Fruit fly (Drosophila melanogaster) whole organism, embryonic: ENCODE data around the gene CG32192.

Source experiments
- CG1024 ChIP-seq: fragments of 200-800 bp; sonication (Bioruptor generic); IDR thresholded peaks from 2 replicates; pipeline ENCODE4 v1.3.6; 2022; ENCODE audit warnings: missing biosample characterization, missing genetic modification characterization
- CG10431 ChIP-seq: fragments of 200-800 bp; sonication (Bioruptor generic); optimal IDR thresholded peaks from 3 replicates; lab custom pipeline; 2018; ENCODE audit warnings: missing biosample characterization, mild to moderate bottlenecking, missing genetic modification characterization
- CG10543 ChIP-seq: fragments of 200-800 bp; sonication (Bioruptor generic); optimal IDR thresholded peaks from 3 replicates; lab custom pipeline; 2017; ENCODE audit warnings: missing biosample characterization, mild to moderate bottlenecking, missing genetic modification characterization, moderate library complexity
- CG11560 ChIP-seq: fragments of 200-800 bp; sonication (Bioruptor generic); IDR thresholded peaks from 3 replicates; pipeline ENCODE4 v1.3.6; 2022; ENCODE audit warnings: missing biosample characterization, missing genetic modification characterization
- CG13775 ChIP-seq: fragments of 200-800 bp; sonication (Bioruptor generic); optimal IDR thresholded peaks from 3 replicates; lab custom pipeline; 2017; ENCODE audit warnings: missing biosample characterization, mild to moderate bottlenecking, missing genetic modification characterization
- CG15514 ChIP-seq: fragments of 200-800 bp; sonication (Bioruptor generic); optimal IDR thresholded peaks from 3 replicates; lab custom pipeline; 2017; ENCODE audit warnings: missing biosample characterization, missing genetic modification characterization, mild to moderate bottlenecking, moderate library complexity, missing genetic modification reagents
- CG16813 ChIP-seq: fragments of 200-800 bp; sonication (Bioruptor generic); IDR thresholded peaks from 3 replicates; pipeline ENCODE4 v1.3.6; 2022; ENCODE audit warnings: missing biosample characterization, missing genetic modification characterization; ENCODE audit not compliant: partially characterized antibody
- CG17802 ChIP-seq: fragments of 200-800 bp; sonication (Bioruptor generic); optimal IDR thresholded peaks from 2 replicates; lab custom pipeline; 2018; ENCODE audit warnings: missing biosample characterization, mild to moderate bottlenecking, missing genetic modification characterization, moderate library complexity
- CG17829 ChIP-seq: fragments of 200-800 bp; optimal IDR thresholded peaks from 2 replicates; lab custom pipeline; 2019; ENCODE audit warnings: missing biosample characterization, mild to moderate bottlenecking, missing genetic modification characterization, moderate library complexity
- CG17912 ChIP-seq: fragments of 200-800 bp; sonication (Bioruptor generic); optimal IDR thresholded peaks from 2 replicates; lab custom pipeline; 2018; ENCODE audit warnings: missing biosample characterization, mild to moderate bottlenecking, missing genetic modification characterization
- CG18599 ChIP-seq: fragments of 200-800 bp; sonication (Bioruptor generic); optimal IDR thresholded peaks from 3 replicates; lab custom pipeline; 2017; ENCODE audit warnings: missing biosample characterization, missing genetic modification characterization, mild to moderate bottlenecking, moderate library complexity, missing genetic modification reagents
- CG2120 ChIP-seq: fragments of 200-800 bp; sonication (Bioruptor generic); optimal IDR thresholded peaks from 3 replicates; lab custom pipeline; 2016; ENCODE audit warnings: missing biosample characterization, missing genetic modification characterization
- CG31441 ChIP-seq: fragments of 200-800 bp; sonication (Bioruptor generic); IDR thresholded peaks from 2 replicates; pipeline ENCODE4 v1.3.6; 2022; ENCODE audit warnings: missing biosample characterization, missing genetic modification characterization
- CG3407 ChIP-seq: fragments of 200-800 bp; sonication (Bioruptor generic); optimal IDR thresholded peaks from 2 replicates; lab custom pipeline; 2018; ENCODE audit warnings: missing biosample characterization, mild to moderate bottlenecking, missing genetic modification characterization
- CG4360 ChIP-seq: fragments of 200-800 bp; sonication (Bioruptor generic); IDR thresholded peaks from 2 replicates; pipeline ENCODE4 v1.3.6; 2022; ENCODE audit warnings: missing biosample characterization, missing genetic modification characterization
- CG4404 ChIP-seq: fragments of 200-800 bp; sonication (Bioruptor generic); IDR thresholded peaks from 2 replicates; pipeline ENCODE4 v1.3.6; 2022; ENCODE audit warnings: missing biosample characterization, missing genetic modification characterization
- CG6175 ChIP-seq: fragments of 200-800 bp; sonication (Bioruptor generic); IDR thresholded peaks from 3 replicates; pipeline ENCODE4 v1.3.6; 2022; ENCODE audit warnings: missing biosample characterization, missing genetic modification characterization
- CG6272 ChIP-seq: fragments of 200-800 bp; sonication (Bioruptor generic); IDR thresholded peaks from 2 replicates; pipeline ENCODE4 v1.3.6; 2022; ENCODE audit warnings: missing biosample characterization, missing genetic modification characterization
- CG6683 ChIP-seq: fragments of 200-800 bp; sonication (Bioruptor generic); optimal IDR thresholded peaks from 2 replicates; lab custom pipeline; 2017; ENCODE audit warnings: missing biosample characterization, mild to moderate bottlenecking, missing genetic modification characterization, missing genetic modification reagents
- CG6813 ChIP-seq: fragments of 200-800 bp; sonication (Bioruptor generic); optimal IDR thresholded peaks from 2 replicates; lab custom pipeline; 2017; ENCODE audit warnings: missing biosample characterization, missing genetic modification characterization, mild to moderate bottlenecking, moderate library complexity, missing genetic modification reagents
- CG9727 ChIP-seq: fragments of 200-800 bp; sonication (Bioruptor generic); optimal IDR thresholded peaks from 3 replicates; lab custom pipeline; 2017; ENCODE audit warnings: missing biosample characterization, mild to moderate bottlenecking, missing genetic modification characterization
- D ChIP-seq, 2 experiments: fragments of 200-800 bp in 1 of 2; fragments of >200 bp in 1 of 2; sonication (Bioruptor generic) in 1 of 2; optimal IDR thresholded peaks; 2 replicates in 1 of 2; 3 replicates in 1 of 2; lab custom pipeline; 2017; ENCODE audit warnings: mild to moderate bottlenecking in 1 of 2, missing biosample characterization in 1 of 2, missing genetic modification characterization in 1 of 2, missing genetic modification reagents in 1 of 2
- Dll ChIP-seq: fragments of 200-800 bp; sonication (Bioruptor generic); IDR thresholded peaks from 4 replicates; pipeline ENCODE4 v1.3.6; 2022; ENCODE audit warnings: missing biosample characterization, missing genetic modification characterization; ENCODE audit not compliant: partially characterized antibody
- H2.0 ChIP-seq: fragments of 200-800 bp; sonication (Bioruptor generic); IDR thresholded peaks from 2 replicates; pipeline ENCODE4 v1.3.6; 2022; ENCODE audit warnings: missing biosample characterization, missing genetic modification characterization
- Hand ChIP-seq: fragments of 200-800 bp; sonication (Bioruptor generic); optimal IDR thresholded peaks from 2 replicates; lab custom pipeline; 2017; ENCODE audit warnings: mild to moderate bottlenecking, missing biosample characterization, missing genetic modification reagents, missing genetic modification characterization
- MESR4 ChIP-seq: fragments of 200-800 bp; sonication (Bioruptor generic); optimal IDR thresholded peaks from 2 replicates; lab custom pipeline; 2018; ENCODE audit warnings: missing biosample characterization, mild to moderate bottlenecking, missing genetic modification characterization, moderate library complexity
- Pdp1 ChIP-seq, 2 experiments: fragments of 200-800 bp; sonication (Bioruptor generic); optimal IDR thresholded peaks; 3 replicates each; lab custom pipeline; 2016; ENCODE audit warnings: missing biosample characterization in 2 of 2, missing genetic modification characterization in 2 of 2, mild to moderate bottlenecking in 1 of 2, moderate library complexity in 1 of 2
- Sox102F ChIP-seq: fragments of 200-800 bp; sonication (Bioruptor generic); optimal IDR thresholded peaks from 2 replicates; lab custom pipeline; 2018; ENCODE audit warnings: missing biosample characterization, mild to moderate bottlenecking, missing genetic modification characterization, moderate library complexity
- Sry-δ ChIP-seq: fragments of 200-800 bp; sonication (Bioruptor generic); optimal IDR thresholded peaks from 2 replicates; lab custom pipeline; 2016; ENCODE audit warnings: missing biosample characterization, missing genetic modification characterization
- YL-1 ChIP-seq: fragments of 200-800 bp; sonication (Bioruptor generic); optimal IDR thresholded peaks from 3 replicates; lab custom pipeline; 2017; ENCODE audit warnings: missing biosample characterization, mild to moderate bottlenecking, missing genetic modification characterization
- amos ChIP-seq: fragments of 200-800 bp; sonication (Bioruptor generic); IDR thresholded peaks from 2 replicates; pipeline ENCODE4 v1.3.6; 2022; ENCODE audit warnings: missing biosample characterization, missing genetic modification characterization; ENCODE audit not compliant: partially characterized antibody
- br ChIP-seq: fragments of >200 bp; optimal IDR thresholded peaks from 2 replicates; lab custom pipeline; 2017
- btn ChIP-seq: fragments of 200-800 bp; sonication (Bioruptor generic); optimal IDR thresholded peaks from 2 replicates; lab custom pipeline; 2016; ENCODE audit warnings: missing biosample characterization, missing genetic modification characterization
- ci ChIP-seq: fragments of 200-800 bp; sonication (Bioruptor generic); IDR thresholded peaks from 3 replicates; pipeline ENCODE4 v1.3.6; 2022; ENCODE audit warnings: missing biosample characterization, missing genetic modification characterization
- croc ChIP-seq: fragments of 200-800 bp; sonication (Bioruptor generic); conservative IDR thresholded peaks from 3 replicates; pipeline ENCODE4 v1.3.6; 2022; ENCODE audit warnings: missing biosample characterization, missing genetic modification characterization
- da ChIP-seq: fragments of 200-800 bp; sonication (Bioruptor generic); optimal IDR thresholded peaks from 2 replicates; lab custom pipeline; 2016; ENCODE audit warnings: missing biosample characterization, missing genetic modification characterization
- dan ChIP-seq: fragments of 200-800 bp; sonication (Bioruptor generic); IDR thresholded peaks from 2 replicates; pipeline ENCODE4 v1.3.6; 2022; ENCODE audit warnings: missing biosample characterization, missing genetic modification characterization
- disco-r ChIP-seq: fragments of 200-800 bp; sonication (Bioruptor generic); optimal IDR thresholded peaks from 2 replicates; lab custom pipeline; 2016; ENCODE audit warnings: missing biosample characterization, missing genetic modification characterization
- esg ChIP-seq: fragments of 200-800 bp; sonication (Bioruptor generic); conservative IDR thresholded peaks from 2 replicates; pipeline ENCODE4 v1.3.6; 2022; ENCODE audit warnings: missing biosample characterization, missing genetic modification characterization
- gfzf ChIP-seq: fragments of 200-800 bp; sonication (Bioruptor generic); optimal IDR thresholded peaks from 2 replicates; lab custom pipeline; 2016; ENCODE audit warnings: missing biosample characterization, mild to moderate bottlenecking, missing genetic modification characterization, moderate library complexity
- jing ChIP-seq: fragments of 200-800 bp; sonication (Bioruptor generic); optimal IDR thresholded peaks from 2 replicates; lab custom pipeline; 2018; ENCODE audit warnings: missing biosample characterization, mild to moderate bottlenecking, missing genetic modification characterization
- ken ChIP-seq: fragments of 200-800 bp; sonication (Bioruptor generic); IDR thresholded peaks from 3 replicates; pipeline ENCODE4 v1.3.6; 2022; ENCODE audit warnings: missing biosample characterization, missing genetic modification characterization
- sim ChIP-seq: fragments of 200-800 bp; sonication (Bioruptor generic); IDR thresholded peaks from 2 replicates; pipeline ENCODE4 v1.3.6; 2022; ENCODE audit warnings: missing biosample characterization, missing genetic modification characterization
- tap ChIP-seq: fragments of 200-800 bp; optimal IDR thresholded peaks from 3 replicates; lab custom pipeline; 2019; ENCODE audit warnings: missing biosample characterization, mild to moderate bottlenecking, missing genetic modification characterization, moderate library complexity
- tna ChIP-seq: fragments of 200-800 bp; sonication (Bioruptor generic); IDR thresholded peaks from 2 replicates; pipeline ENCODE4 v1.3.6; 2022; ENCODE audit warnings: missing biosample characterization, missing genetic modification characterization; ENCODE audit not compliant: partially characterized antibody
- wor ChIP-seq: fragments of 200-800 bp; sonication (Bioruptor generic); IDR thresholded peaks from 2 replicates; pipeline ENCODE4 v1.3.6; 2022; ENCODE audit warnings: missing biosample characterization, missing genetic modification characterization
- zfh1 ChIP-seq: fragments of 200-800 bp; sonication (Bioruptor generic); IDR thresholded peaks from 3 replicates; pipeline ENCODE4 v1.3.6; 2022; ENCODE audit warnings: missing biosample characterization, missing genetic modification characterization

The CG32192 gene

dm6 chr3L:18005055-18005874 is 34.9 kb upstream of the CG32192 start:
- no peak for TF ChIP-seq gfzf (GFP tag; lab: Kevin White, UChicago)
- peak; percentile 32; the same call in 1 of the 2 replicates for TF ChIP-seq CG1024 (GFP tag; lab: Robert Waterston, UW)
- TF ChIP-seq Dll = no peak
- 0 out of 2 replicates have a peak, but pooled peaks have one; percentile 37 for TF ChIP-seq sim (GFP tag; lab: Robert Waterston, UW)
- TF ChIP-seq dan (GFP tag; lab: Robert Waterston, UW) = peak; percentile 72
- TF ChIP-seq wor (GFP tag; lab: Robert Waterston, UW) = peak; percentile 40; the same call in 1 of the 2 replicates
- TF ChIP-seq ken (GFP tag; lab: Robert Waterston, UW) = no peak
- peak; percentile 46 for TF ChIP-seq YL-1 (GFP tag; lab: Kevin White, UChicago)
- TF ChIP-seq CG4360 (GFP tag; lab: Robert Waterston, UW) = no peak; the same call in 1 of the 2 replicates
- TF ChIP-seq amos (GFP tag; lab: Robert Waterston, UW) = no peak
- no peak for TF ChIP-seq CG11560 (tag; lab: Robert Waterston, UW)
- peak; percentile 90 for TF ChIP-seq CG13775 (GFP tag; lab: Kevin White, UChicago)
- peak; percentile 41 for TF ChIP-seq CG2120 (GFP tag; lab: Kevin White, UChicago)
- peak; percentile 87 for TF ChIP-seq CG4404
- TF ChIP-seq CG17829 (tag; lab: Kevin White, UChicago) = peak; percentile 95
- TF ChIP-seq tna (GFP tag; lab: Robert Waterston, UW) = 0 out of 2 replicates have a peak, but pooled peaks have one; percentile 27
- peak; percentile 69 for TF ChIP-seq CG18599 (GFP tag; lab: Kevin White, UChicago)
- TF ChIP-seq CG6683 (GFP tag; lab: Kevin White, UChicago) = peak; percentile 38
- no peak for TF ChIP-seq CG17912 (GFP tag; lab: Kevin White, UChicago)
- TF ChIP-seq ci = no peak; the same call in 2 of the 3 replicates
- no peak for TF ChIP-seq CG10543 (GFP tag; lab: Kevin White, UChicago)
- peak; percentile 77 for TF ChIP-seq Sox102F (GFP tag; lab: Kevin White, UChicago)
- peak; percentile 57 for TF ChIP-seq tap (tag; lab: Kevin White, UChicago)
- 0 out of 2 replicates have a peak, but pooled peaks have one; percentile 29 for TF ChIP-seq esg (GFP tag; lab: Robert Waterston, UW)
- peak; percentile 79 to 86 for TF ChIP-seq Pdp1 (GFP tag; optimal IDR thresholded peaks at IDR 0.05; lab: Kevin White, UChicago)
- TF ChIP-seq br = no peak
- TF ChIP-seq CG16813 (GFP tag; lab: Robert Waterston, UW) = no peak
- TF ChIP-seq D (optimal IDR thresholded peaks at IDR 0.05; lab: Kevin White, UChicago) = no peak
- peak; percentile 91 for TF ChIP-seq D (GFP tag; optimal IDR thresholded peaks at IDR 0.05; lab: Kevin White, UChicago)
- TF ChIP-seq MESR4 (GFP tag; lab: Kevin White, UChicago) = no peak
- no peak for TF ChIP-seq Hand (GFP tag; lab: Kevin White, UChicago)
- TF ChIP-seq CG6813 (GFP tag; lab: Kevin White, UChicago) = peak; percentile 62
- no peak for TF ChIP-seq CG10431 (GFP tag; lab: Kevin White, UChicago)
- TF ChIP-seq da (GFP tag; lab: Kevin White, UChicago) = peak; percentile 11
- TF ChIP-seq croc (GFP tag; lab: Robert Waterston, UW) = peak; percentile 78
- no peak for TF ChIP-seq CG6175 (GFP tag; lab: Robert Waterston, UW)
- peak; percentile 50 for TF ChIP-seq disco-r (GFP tag; lab: Kevin White, UChicago)
- peak; percentile 72 for TF ChIP-seq CG3407
- TF ChIP-seq CG6272 = no peak
- TF ChIP-seq CG17802 (tag; lab: Kevin White, UChicago) = no peak
- TF ChIP-seq CG9727 = peak; percentile 98
- peak; percentile 71; the same call in 2 of the 3 replicates for TF ChIP-seq zfh1
- TF ChIP-seq jing (GFP tag; lab: Kevin White, UChicago) = peak; percentile 61
- TF ChIP-seq CG31441 (GFP tag; lab: Robert Waterston, UW) = peak; percentile 92
- peak; percentile 57 for TF ChIP-seq btn (GFP tag; lab: Kevin White, UChicago)
- peak; percentile 3 for TF ChIP-seq CG15514 (GFP tag; lab: Kevin White, UChicago)
- peak; percentile 33 for TF ChIP-seq Sry-δ (GFP tag; lab: Kevin White, UChicago)
- TF ChIP-seq H2.0 (GFP tag; lab: Robert Waterston, UW) = no peak
